Worm (Caenorhabditis elegans) whole organism, L1 larva: ENCODE measurements around the gene frpr-12.

Experiments
- C04F5.9 ChIP-seq: sonication (generic microtip); optimal IDR thresholded peaks from 2 replicates; lab custom pipeline; 2016; ENCODE audit warnings: missing genetic modification characterization, missing compliant biosample characterization
- aly-2 ChIP-seq: fragments of 150-350 bp; optimal IDR thresholded peaks from 2 replicates; lab custom pipeline; 2014; ENCODE audit warnings: missing biosample characterization, missing genetic modification characterization
- blmp-1 ChIP-seq: fragments of 150-350 bp; optimal IDR thresholded peaks from 2 replicates; lab custom pipeline; 2014; ENCODE audit warnings: missing biosample characterization, missing genetic modification characterization
- ceh-63 ChIP-seq: fragments of 200-800 bp; sonication (Bioruptor generic); optimal IDR thresholded peaks from 2 replicates; lab custom pipeline; 2018; ENCODE audit warnings: mild to moderate bottlenecking, missing genetic modification characterization, missing compliant biosample characterization
- ceh-82 ChIP-seq, 3 experiments: fragments of 150-350 bp in 1 of 3; sonication (generic microtip) in 2 of 3; optimal IDR thresholded peaks; 2 replicates each; lab custom pipeline; 2014 to 2017; ENCODE audit warnings: missing biosample characterization in 3 of 3, missing genetic modification characterization in 3 of 3
- ceh-88 ChIP-seq: fragments of 200-800 bp; sonication (Bioruptor generic); IDR thresholded peaks from 2 replicates; pipeline ENCODE4 v1.3.6; 2022; ENCODE audit warnings: missing genetic modification characterization, missing compliant biosample characterization
- ceh-90 ChIP-seq: sonication (generic microtip); optimal IDR thresholded peaks from 2 replicates; lab custom pipeline; 2016; ENCODE audit warnings: missing genetic modification characterization, missing compliant biosample characterization
- dpl-1 ChIP-seq, 3 experiments: fragments of 150-350 bp in 2 of 3; sonication (generic microtip) in 1 of 3; optimal IDR thresholded peaks; 2 replicates each; lab custom pipeline; 2014 to 2017; ENCODE audit warnings: missing biosample characterization in 3 of 3, missing genetic modification characterization in 3 of 3, missing genetic modification reagents in 3 of 3
- efl-1 ChIP-seq, 4 experiments: fragments of 150-350 bp; optimal IDR thresholded peaks in 3 of 4; peaks in 1 of 4; 1 replicate in 1 of 4; 2 replicates in 3 of 4; lab custom pipeline; 2014; ENCODE audit warnings: missing biosample characterization in 2 of 4, missing genetic modification characterization in 2 of 4, missing genetic modification reagents in 2 of 4
- egl-13 ChIP-seq: sonication (generic microtip); optimal IDR thresholded peaks from 2 replicates; lab custom pipeline; 2016; ENCODE audit warnings: missing genotype, missing genetic modification reagents, missing genetic modification characterization, missing compliant biosample characterization
- elt-2 ChIP-seq: sonication (generic microtip); optimal IDR thresholded peaks from 2 replicates; lab custom pipeline; 2016; ENCODE audit warnings: missing genetic modification characterization, mild to moderate bottlenecking, inconsistent platforms, missing compliant biosample characterization, missing genetic modification reagents
- hlh-17 ChIP-seq: fragments of 200-800 bp; sonication (Bioruptor generic); optimal IDR thresholded peaks from 2 replicates; lab custom pipeline; 2018; ENCODE audit warnings: missing genetic modification characterization, mild to moderate bottlenecking, missing compliant biosample characterization, moderate library complexity, borderline replicate concordance
- hlh-4 ChIP-seq: sonication (generic microtip); optimal IDR thresholded peaks from 2 replicates; lab custom pipeline; 2016; ENCODE audit warnings: mild to moderate bottlenecking, missing genetic modification characterization, missing compliant biosample characterization
- hpl-2 ChIP-seq: fragments of 150-350 bp; optimal IDR thresholded peaks from 2 replicates; lab custom pipeline; 2014; ENCODE audit warnings: missing biosample characterization, missing genetic modification reagents, missing genetic modification characterization
- lin-14 ChIP-seq: fragments of 200-800 bp; sonication (Bioruptor generic); optimal IDR thresholded peaks from 2 replicates; lab custom pipeline; 2018; ENCODE audit warnings: mild to moderate bottlenecking, missing genetic modification characterization, moderate library complexity, missing compliant biosample characterization
- lin-15B ChIP-seq: fragments of 150-350 bp; sonication (generic microtip); optimal IDR thresholded peaks from 3 replicates; lab custom pipeline; 2014; ENCODE audit warnings: missing biosample characterization, missing genetic modification characterization
- lsy-2 ChIP-seq, 2 experiments: fragments of 150-350 bp; optimal IDR thresholded peaks; 2 replicates each; lab custom pipeline; 2014; ENCODE audit warnings: missing biosample characterization in 2 of 2, missing genetic modification characterization in 2 of 2
- mab-9 ChIP-seq: fragments of 200-800 bp; sonication (Bioruptor generic); IDR thresholded peaks from 2 replicates; pipeline ENCODE4 v1.3.6; 2022; ENCODE audit warnings: missing genetic modification reagents, missing genetic modification characterization, missing compliant biosample characterization
- nhr-20 ChIP-seq: sonication (generic microtip); optimal IDR thresholded peaks from 2 replicates; lab custom pipeline; 2016; ENCODE audit warnings: mild to moderate bottlenecking, missing genetic modification characterization, missing compliant biosample characterization
- nhr-237 ChIP-seq: fragments of 150-350 bp; optimal IDR thresholded peaks from 2 replicates; lab custom pipeline; 2014; ENCODE audit warnings: missing biosample characterization, missing genetic modification characterization
- nhr-76 ChIP-seq: sonication (generic microtip); optimal IDR thresholded peaks from 2 replicates; lab custom pipeline; 2017; ENCODE audit warnings: missing biosample characterization, missing genetic modification characterization
- nhr-85 ChIP-seq: sonication (generic microtip); peaks from one replicate; lab custom pipeline; 2016; ENCODE audit warnings: missing genetic modification characterization, inconsistent platforms, missing compliant biosample characterization
- pag-3 ChIP-seq: sonication (generic microtip); optimal IDR thresholded peaks from 2 replicates; lab custom pipeline; 2017; ENCODE audit warnings: missing genetic modification characterization, mild to moderate bottlenecking, missing compliant biosample characterization, antibody characterized with exemption, borderline replicate concordance; ENCODE audit not compliant: insufficient read depth
- pax-3 ChIP-seq: fragments of 200-800 bp; sonication (Bioruptor generic); optimal IDR thresholded peaks from 2 replicates; lab custom pipeline; 2018; ENCODE audit warnings: mild to moderate bottlenecking, missing genetic modification characterization, moderate library complexity, missing compliant biosample characterization
- rnt-1 ChIP-seq: sonication (generic microtip); optimal IDR thresholded peaks from 2 replicates; lab custom pipeline; 2016; ENCODE audit warnings: mild to moderate bottlenecking, missing genetic modification characterization, moderate library complexity, missing compliant biosample characterization
- snpc-4 ChIP-seq: fragments of 150-350 bp; optimal IDR thresholded peaks from 2 replicates; lab custom pipeline; 2014; ENCODE audit warnings: missing biosample characterization, missing genetic modification characterization
- sptf-1 ChIP-seq: fragments of 150-350 bp; optimal IDR thresholded peaks from 2 replicates; lab custom pipeline; 2014; ENCODE audit warnings: missing biosample characterization, missing genetic modification characterization
- swsn-7 ChIP-seq: sonication (generic microtip); optimal IDR thresholded peaks from 2 replicates; lab custom pipeline; 2016; ENCODE audit warnings: missing genetic modification characterization, missing compliant biosample characterization
- unc-30 ChIP-seq: sonication (generic microtip); optimal IDR thresholded peaks from 2 replicates; lab custom pipeline; 2017; ENCODE audit warnings: missing biosample characterization, missing genetic modification characterization
- unc-62 ChIP-seq: fragments of 150-350 bp; optimal IDR thresholded peaks from 2 replicates; lab custom pipeline; 2014; ENCODE audit warnings: missing biosample characterization, missing genetic modification reagents, missing genetic modification characterization
- unc-86 ChIP-seq: sonication (generic microtip); optimal IDR thresholded peaks from 2 replicates; lab custom pipeline; 2016; ENCODE audit warnings: missing genetic modification characterization, missing compliant biosample characterization
- vab-15 ChIP-seq: sonication (generic microtip); optimal IDR thresholded peaks from 2 replicates; lab custom pipeline; 2017; ENCODE audit warnings: missing genotype, mild to moderate bottlenecking, missing genetic modification characterization, missing compliant biosample characterization
- zip-4 ChIP-seq: fragments of 200-800 bp; sonication (Bioruptor generic); optimal IDR thresholded peaks from 2 replicates; lab custom pipeline; 2018; ENCODE audit warnings: mild to moderate bottlenecking, missing genetic modification characterization, moderate library complexity, missing compliant biosample characterization
- ztf-4 ChIP-seq: fragments of 150-350 bp; optimal IDR thresholded peaks from 2 replicates; lab custom pipeline; 2014; ENCODE audit warnings: missing biosample characterization, missing genetic modification characterization

The frpr-12 gene

ce11 chrV:8939424-8940065, 36.7 kb downstream of the frpr-12 start (continued):
- peak; percentile 32 for TF ChIP-seq swsn-7
- TF ChIP-seq blmp-1 (tag; lab: Kevin White, UChicago) = peak; percentile 17
- peak; percentile 48 for TF ChIP-seq nhr-20
- peak; percentile 65 for TF ChIP-seq nhr-85 (tag; lab: Kevin White, UChicago)
- TF ChIP-seq ceh-90 (tag; lab: Kevin White, UChicago) = no peak

DNA sequence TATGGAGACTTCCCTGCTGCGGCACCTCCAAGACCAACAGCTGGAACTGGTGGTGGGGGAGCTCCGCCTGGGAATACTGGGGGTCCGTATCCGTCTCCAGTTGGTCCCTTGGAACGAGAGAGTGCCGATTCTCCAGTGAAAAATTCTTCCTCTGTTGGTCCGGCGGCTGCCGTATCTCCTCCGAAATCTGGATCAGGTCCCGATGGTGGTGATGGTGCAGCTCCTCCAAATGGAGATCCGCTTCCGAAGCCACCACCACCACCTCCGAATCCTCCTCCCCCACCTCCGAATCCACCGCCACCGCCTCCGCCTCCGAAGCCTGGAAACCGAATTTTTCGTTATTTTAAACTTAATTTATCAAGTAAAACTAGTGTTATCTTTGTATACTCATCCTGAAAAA, 37.6 kb downstream of the frpr-12 start:
- TF ChIP-seq zip-4 (no peak), hlh-4 (tag; lab: Kevin White, UChicago) (no peak), sptf-1 (no peak), snpc-4 (tag; lab: Kevin White, UChicago) (no peak), egl-13 (no peak), lsy-2 (tag; optimal IDR thresholded peaks at IDR 0.05; lab: Kevin White, UChicago) (no peak)

DNA sequence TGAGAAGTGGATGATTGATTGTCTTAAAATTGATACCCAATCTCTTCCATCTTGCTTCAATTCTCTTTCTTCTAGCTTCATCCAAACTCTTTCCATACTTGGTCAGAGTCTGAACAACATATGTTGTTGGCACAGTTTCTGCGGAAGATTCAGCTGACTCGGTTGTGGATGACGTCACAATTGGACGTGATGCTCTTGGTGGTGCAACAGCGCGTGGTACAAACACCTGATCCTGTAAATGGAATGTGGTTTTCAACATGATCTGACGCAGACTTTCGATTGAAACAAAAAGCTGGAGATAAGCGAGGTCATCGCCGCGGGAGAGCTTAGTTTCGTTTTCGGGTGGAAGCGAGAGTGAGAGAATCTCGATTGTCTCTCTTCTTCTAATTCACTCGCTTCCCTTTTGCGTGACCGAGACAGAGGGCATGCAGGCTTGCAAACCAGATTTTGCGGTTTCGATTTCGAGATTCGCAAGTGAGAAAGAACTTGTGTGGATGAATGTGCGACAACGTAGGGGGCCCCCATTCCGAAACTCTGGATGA, 39.7 kb downstream of the frpr-12 start:
- no peak for TF ChIP-seq dpl-1 (GFP tag; optimal IDR thresholded peaks at IDR 0.05; lab: Kevin White, UChicago)
- no peak for TF ChIP-seq hlh-17 (GFP tag; lab: Kevin White, UChicago)
- TF ChIP-seq lin-15B (tag; lab: Kevin White, UChicago) = no peak
- TF ChIP-seq efl-1 (optimal IDR thresholded peaks at IDR 0.05; lab: Kevin White, UChicago) = no peak
- peak in 1 of 2 experiments; percentile 68 for TF ChIP-seq efl-1 (GFP tag; optimal IDR thresholded peaks at IDR 0.05 in 1 of 2; lab: Kevin White, UChicago)
- TF ChIP-seq ceh-88 (GFP tag; lab: Robert Waterston, UW) = no peak
- TF ChIP-seq rnt-1 (tag; lab: Kevin White, UChicago) = no peak
- no peak for TF ChIP-seq nhr-237 (tag; lab: Kevin White, UChicago)
- no peak for TF ChIP-seq mab-9 (GFP tag; lab: Robert Waterston, UW)
- TF ChIP-seq ztf-4 (tag; lab: Kevin White, UChicago) = no peak
- TF ChIP-seq blmp-1 (tag; lab: Kevin White, UChicago) = peak; percentile 99
- no peak for TF ChIP-seq nhr-76 (tag; lab: Kevin White, UChicago)
- no peak for TF ChIP-seq egl-13
- no peak for TF ChIP-seq lin-14 (GFP tag; lab: Kevin White, UChicago)
- TF ChIP-seq unc-86 (tag; lab: Kevin White, UChicago) = no peak
- no peak for TF ChIP-seq C04F5.9 (tag; lab: Kevin White, UChicago)

ce11 chrV:8943963-8944362, 41.2 kb downstream of the frpr-12 start, which contains the start of gene T19A5.3:
T19A5.3 (minus strand) TSS chrV:8944063.
- TF ChIP-seq unc-62 (no peak), pax-3 (no peak), pag-3 (tag; lab: Kevin White, UChicago) (no peak), ceh-63 (GFP tag; lab: Kevin White, UChicago) (no peak), unc-30 (tag; lab: Kevin White, UChicago) (no peak), elt-2 (tag; lab: Kevin White, UChicago) (no peak), ceh-82 (tag; optimal IDR thresholded peaks at IDR 0.05; lab: Kevin White, UChicago) (no peak), hpl-2 (GFP tag; lab: Kevin White, UChicago) (no peak), lin-14 (GFP tag; lab: Kevin White, UChicago) (no peak), aly-2 (no peak), vab-15 (tag; lab: Kevin White, UChicago) (no peak)
